Worm (Caenorhabditis elegans) whole organism, L2 larva: ENCODE results near the gene F42A9.17.

Source experiments
- crh-2 ChIP-seq: sonication (generic microtip); optimal IDR thresholded peaks from 2 replicates; lab custom pipeline; 2017; ENCODE audit warnings: missing biosample characterization, missing genetic modification characterization
- skn-1 ChIP-seq: sonication (generic microtip); optimal IDR thresholded peaks from 2 replicates; lab custom pipeline; 2017; ENCODE audit warnings: missing biosample characterization, missing genetic modification characterization

DNA sequence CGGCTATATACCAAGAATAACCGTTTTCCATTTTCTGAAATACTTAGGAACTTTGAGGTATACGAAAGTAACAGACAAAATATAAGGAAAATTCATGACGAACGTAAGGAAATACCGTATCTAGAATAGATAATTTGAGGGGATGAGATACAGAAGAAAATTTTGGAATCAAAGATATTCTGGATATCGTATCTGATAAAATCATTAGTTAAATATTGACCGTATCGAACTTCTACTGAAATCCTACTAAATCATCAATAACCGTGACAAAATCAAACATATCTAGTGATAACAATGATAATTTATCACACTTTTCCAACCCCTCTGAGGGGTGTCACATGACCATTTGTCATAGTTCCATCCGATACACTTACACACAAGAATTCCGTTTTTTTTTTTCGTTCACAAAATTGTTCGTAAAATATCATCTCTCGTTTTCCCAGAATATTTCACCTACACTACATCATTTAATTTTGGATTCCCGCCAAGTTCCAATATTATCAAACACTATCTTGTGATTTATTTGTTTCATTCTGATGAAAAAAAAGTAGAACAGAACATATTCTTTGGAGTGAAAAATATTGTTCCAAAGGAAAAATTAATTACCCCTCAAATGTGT lies 10.9 kb downstream of the F42A9.17 start, which contains the start of gene Y59H11AR.4:
- TF ChIP-seq crh-2 (tag; lab: Kevin White, UChicago) = no peak
- TF ChIP-seq skn-1 (tag; lab: Kevin White, UChicago) = no peak
